Fruit fly (Drosophila melanogaster) whole organism, embryonic: ENCODE measurements around the gene Hph.

Source experiments
- ATbp ChIP-seq: fragments of 200-800 bp; sonication (Bioruptor generic); optimal IDR thresholded peaks from 2 replicates; lab custom pipeline; 2017; ENCODE audit warnings: missing biosample characterization, mild to moderate bottlenecking, missing genetic modification characterization, missing genetic modification reagents
- Aef1 ChIP-seq: fragments of 200-800 bp; sonication (Bioruptor generic); IDR thresholded peaks from 3 replicates; pipeline ENCODE4 v1.3.6; 2022; ENCODE audit warnings: missing biosample characterization, missing genetic modification characterization
- Atf-2 ChIP-seq: fragments of 200-800 bp; sonication (Bioruptor generic); optimal IDR thresholded peaks from 2 replicates; lab custom pipeline; 2016; ENCODE audit warnings: missing biosample characterization, missing genetic modification characterization
- CG11723 ChIP-seq: fragments of 200-800 bp; sonication (Bioruptor generic); optimal IDR thresholded peaks from 2 replicates; lab custom pipeline; 2017; ENCODE audit warnings: missing biosample characterization, mild to moderate bottlenecking, missing genetic modification characterization
- CG13123 ChIP-seq: fragments of 200-800 bp; sonication (Bioruptor generic); optimal IDR thresholded peaks from 2 replicates; lab custom pipeline; 2016; ENCODE audit warnings: missing biosample characterization, missing genetic modification characterization
- CG13296 ChIP-seq: fragments of 200-800 bp; sonication (Bioruptor generic); optimal IDR thresholded peaks from 3 replicates; lab custom pipeline; 2018; ENCODE audit warnings: missing biosample characterization, mild to moderate bottlenecking, missing genetic modification characterization
- CG13424 ChIP-seq: fragments of 200-800 bp; sonication (Bioruptor generic); optimal IDR thresholded peaks from 2 replicates; lab custom pipeline; 2019; ENCODE audit warnings: missing biosample characterization, mild to moderate bottlenecking, missing genetic modification characterization, moderate library complexity
- CG14860 ChIP-seq: fragments of 200-800 bp; sonication (Bioruptor generic); IDR thresholded peaks from 3 replicates; pipeline ENCODE4 v1.3.6; 2022; ENCODE audit warnings: missing biosample characterization, missing genetic modification characterization; ENCODE audit not compliant: partially characterized antibody
- CG14965 ChIP-seq: fragments of 200-800 bp; sonication (Bioruptor generic); optimal IDR thresholded peaks from 2 replicates; lab custom pipeline; 2016; ENCODE audit warnings: missing biosample characterization, missing genetic modification characterization, borderline replicate concordance
- CG15269 ChIP-seq: fragments of 200-800 bp; sonication (Bioruptor generic); optimal IDR thresholded peaks from 2 replicates; lab custom pipeline; 2018; ENCODE audit warnings: missing biosample characterization, mild to moderate bottlenecking, missing genetic modification characterization, moderate library complexity
- CG16863 ChIP-seq: fragments of 200-800 bp; sonication (Bioruptor generic); optimal IDR thresholded peaks from 3 replicates; lab custom pipeline; 2016; ENCODE audit warnings: missing biosample characterization, missing genetic modification characterization
- CG17568 ChIP-seq: fragments of 200-800 bp; sonication (Bioruptor generic); optimal IDR thresholded peaks from 2 replicates; lab custom pipeline; 2018; ENCODE audit warnings: missing biosample characterization, mild to moderate bottlenecking, missing genetic modification characterization, moderate library complexity
- CG2678 ChIP-seq: fragments of 200-800 bp; sonication (Bioruptor generic); optimal IDR thresholded peaks from 3 replicates; lab custom pipeline; 2019; ENCODE audit warnings: missing biosample characterization, mild to moderate bottlenecking, missing genetic modification characterization, moderate library complexity
- CG32532 ChIP-seq: fragments of 200-800 bp; sonication (Bioruptor generic); IDR thresholded peaks from 2 replicates; pipeline ENCODE4 v1.3.6; 2022; ENCODE audit warnings: missing biosample characterization, missing genetic modification characterization
- CG5180 ChIP-seq: fragments of 200-800 bp; sonication (Bioruptor generic); optimal IDR thresholded peaks from 3 replicates; lab custom pipeline; 2017; ENCODE audit warnings: missing biosample characterization, missing genetic modification characterization, mild to moderate bottlenecking, moderate library complexity, missing genetic modification reagents
- CG5245 ChIP-seq: fragments of 200-800 bp; sonication (Bioruptor generic); optimal IDR thresholded peaks from 3 replicates; lab custom pipeline; 2016; ENCODE audit warnings: missing biosample characterization, missing genetic modification characterization
- CG7372 ChIP-seq: fragments of 200-800 bp; sonication (Bioruptor generic); IDR thresholded peaks from 2 replicates; pipeline ENCODE4 v1.3.6; 2022; ENCODE audit warnings: missing biosample characterization, missing genetic modification characterization
- CG7786 ChIP-seq: fragments of 200-800 bp; sonication (Bioruptor generic); optimal IDR thresholded peaks from 2 replicates; lab custom pipeline; 2016; ENCODE audit warnings: missing biosample characterization, missing genetic modification characterization
- CG8944 ChIP-seq: fragments of 200-800 bp; sonication (Bioruptor generic); optimal IDR thresholded peaks from 3 replicates; lab custom pipeline; 2016; ENCODE audit warnings: missing biosample characterization, missing genetic modification characterization
- CG9797 ChIP-seq: fragments of 200-800 bp; sonication (Bioruptor generic); optimal IDR thresholded peaks from 3 replicates; lab custom pipeline; 2018; ENCODE audit warnings: missing biosample characterization, mild to moderate bottlenecking, missing genetic modification characterization
- Camta ChIP-seq: fragments of 200-800 bp; sonication (Bioruptor generic); optimal IDR thresholded peaks from 2 replicates; lab custom pipeline; 2016; ENCODE audit warnings: missing biosample characterization, missing genetic modification characterization
- D ChIP-seq, 2 experiments: fragments of 200-800 bp in 1 of 2; fragments of >200 bp in 1 of 2; sonication (Bioruptor generic) in 1 of 2; optimal IDR thresholded peaks; 2 replicates in 1 of 2; 3 replicates in 1 of 2; lab custom pipeline; 2017; ENCODE audit warnings: mild to moderate bottlenecking in 1 of 2, missing biosample characterization in 1 of 2, missing genetic modification characterization in 1 of 2, missing genetic modification reagents in 1 of 2
- D19B ChIP-seq: fragments of 200-800 bp; sonication (Bioruptor generic); optimal IDR thresholded peaks from 2 replicates; lab custom pipeline; 2017; ENCODE audit warnings: missing biosample characterization, mild to moderate bottlenecking, missing genetic modification characterization
- Hr3 ChIP-seq: fragments of 200-800 bp; sonication (Bioruptor generic); optimal IDR thresholded peaks from 3 replicates; lab custom pipeline; 2016; ENCODE audit warnings: missing biosample characterization, missing genetic modification characterization
- Lim3 ChIP-seq: fragments of 200-800 bp; sonication (Bioruptor generic); IDR thresholded peaks from 2 replicates; pipeline ENCODE4 v1.3.6; 2022; ENCODE audit warnings: missing biosample characterization, missing genetic modification characterization
- NC2α ChIP-seq: fragments of 200-800 bp; sonication (Bioruptor generic); optimal IDR thresholded peaks from 2 replicates; lab custom pipeline; 2016; ENCODE audit warnings: missing biosample characterization, missing genetic modification characterization
- NfI ChIP-seq: fragments of 200-800 bp; sonication (Bioruptor generic); optimal IDR thresholded peaks from 3 replicates; lab custom pipeline; 2018; ENCODE audit warnings: missing biosample characterization, mild to moderate bottlenecking, missing genetic modification characterization, moderate library complexity
- Oaz ChIP-seq: fragments of 200-800 bp; sonication (Bioruptor generic); IDR thresholded peaks from 2 replicates; pipeline ENCODE4 v1.3.6; 2022; ENCODE audit warnings: missing biosample characterization, missing genetic modification characterization
- Ssrp ChIP-seq: fragments of 200-800 bp; sonication (Bioruptor generic); optimal IDR thresholded peaks from 2 replicates; lab custom pipeline; 2018; ENCODE audit warnings: missing biosample characterization, mild to moderate bottlenecking, missing genetic modification characterization, moderate library complexity
- Xrp1 ChIP-seq: fragments of 200-800 bp; sonication (Bioruptor generic); IDR thresholded peaks from 2 replicates; pipeline ENCODE4 v1.3.6; 2022; ENCODE audit warnings: missing biosample characterization, missing genetic modification characterization
- bigmax ChIP-seq: fragments of 200-800 bp; sonication (Bioruptor generic); optimal IDR thresholded peaks from 2 replicates; lab custom pipeline; 2018; ENCODE audit warnings: missing biosample characterization, mild to moderate bottlenecking, missing genetic modification characterization
- dati ChIP-seq: fragments of 200-800 bp; sonication (Bioruptor generic); IDR thresholded peaks from 2 replicates; pipeline ENCODE4 v1.3.6; 2022; ENCODE audit warnings: missing biosample characterization, missing genetic modification characterization
- fu2 ChIP-seq: fragments of 200-800 bp; sonication (Bioruptor generic); optimal IDR thresholded peaks from 2 replicates; lab custom pipeline; 2016; ENCODE audit warnings: missing biosample characterization, missing genetic modification characterization
- gfzf ChIP-seq: fragments of 200-800 bp; sonication (Bioruptor generic); optimal IDR thresholded peaks from 2 replicates; lab custom pipeline; 2016; ENCODE audit warnings: missing biosample characterization, mild to moderate bottlenecking, missing genetic modification characterization, moderate library complexity
- hb ChIP-seq: fragments of 200-800 bp; sonication (Bioruptor generic); IDR thresholded peaks from 3 replicates; pipeline ENCODE4 v1.3.6; 2022; ENCODE audit warnings: missing biosample characterization, missing genetic modification characterization; ENCODE audit not compliant: partially characterized antibody
- hbn ChIP-seq: fragments of 200-800 bp; sonication (Bioruptor generic); IDR thresholded peaks from 2 replicates; pipeline ENCODE4 v1.3.6; 2022; ENCODE audit warnings: missing biosample characterization, missing genetic modification characterization; ENCODE audit not compliant: partially characterized antibody
- her ChIP-seq: fragments of 200-800 bp; sonication (Bioruptor generic); optimal IDR thresholded peaks from 2 replicates; lab custom pipeline; 2016; ENCODE audit warnings: missing biosample characterization, missing genetic modification characterization
- hkb ChIP-seq, 2 experiments: fragments of 200-800 bp in 1 of 2; fragments of >200 bp in 1 of 2; sonication (Bioruptor generic) in 1 of 2; IDR thresholded peaks in 1 of 2; optimal IDR thresholded peaks in 1 of 2; 2 replicates each; pipeline versions ENCODE4 v1.3.6 to Lab custom; 2017 to 2022; ENCODE audit warnings: missing biosample characterization in 1 of 2, missing genetic modification characterization in 1 of 2
- insv ChIP-seq, 2 experiments: fragments of 200-800 bp; sonication (Bioruptor generic); optimal IDR thresholded peaks; 3 replicates each; lab custom pipeline; 2016 to 2018; ENCODE audit warnings: missing biosample characterization in 2 of 2, missing genetic modification characterization in 2 of 2
- inv ChIP-seq: fragments of 200-800 bp; sonication (Bioruptor generic); IDR thresholded peaks from 2 replicates; pipeline ENCODE4 v1.3.6; 2022; ENCODE audit warnings: missing biosample characterization, missing genetic modification characterization; ENCODE audit not compliant: partially characterized antibody
- odd ChIP-seq: fragments of 200-800 bp; sonication (Bioruptor generic); optimal IDR thresholded peaks from 2 replicates; lab custom pipeline; 2017; ENCODE audit warnings: missing biosample characterization, mild to moderate bottlenecking, missing genetic modification characterization
- pan ChIP-seq, 4 experiments: fragments of >200 bp in 3 of 4; fragments of 200-800 bp in 1 of 4; sonication (Bioruptor generic) in 1 of 4; optimal IDR thresholded peaks in 3 of 4; IDR thresholded peaks in 1 of 4; 2 replicates each; pipeline versions ENCODE4 v1.3.6 to Lab custom; 2017 to 2022; ENCODE audit warnings: missing biosample characterization in 2 of 4, missing genetic modification characterization in 2 of 4, mixed read lengths in 1 of 4
- sd ChIP-seq: fragments of 200-800 bp; sonication (Bioruptor generic); optimal IDR thresholded peaks from 3 replicates; lab custom pipeline; 2018; ENCODE audit warnings: missing biosample characterization, mild to moderate bottlenecking, missing genetic modification characterization, moderate library complexity
- sens ChIP-seq: fragments of 200-800 bp; sonication (Bioruptor generic); peaks from one replicate; lab custom pipeline; 2016; ENCODE audit warnings: missing biosample characterization, missing genetic modification characterization
- slou ChIP-seq: fragments of 200-800 bp; sonication (Bioruptor generic); optimal IDR thresholded peaks from 3 replicates; lab custom pipeline; 2016; ENCODE audit warnings: missing biosample characterization, missing genetic modification characterization
- vfl ChIP-seq: fragments of 200-800 bp; sonication (Bioruptor generic); optimal IDR thresholded peaks from 2 replicates; lab custom pipeline; 2016; ENCODE audit warnings: missing biosample characterization, missing genetic modification characterization
- vvl ChIP-seq: fragments of 200-800 bp; sonication (Bioruptor generic); IDR thresholded peaks from 2 replicates; pipeline ENCODE4 v1.3.6; 2022; ENCODE audit warnings: missing biosample characterization, missing genetic modification characterization
- wdn ChIP-seq: fragments of 200-800 bp; sonication (Bioruptor generic); IDR thresholded peaks from 2 replicates; pipeline ENCODE4 v1.3.6; 2022; ENCODE audit warnings: missing biosample characterization, missing genetic modification characterization
- zfh1 ChIP-seq: fragments of 200-800 bp; sonication (Bioruptor generic); IDR thresholded peaks from 3 replicates; pipeline ENCODE4 v1.3.6; 2022; ENCODE audit warnings: missing biosample characterization, missing genetic modification characterization

Gene Hph

DNA sequence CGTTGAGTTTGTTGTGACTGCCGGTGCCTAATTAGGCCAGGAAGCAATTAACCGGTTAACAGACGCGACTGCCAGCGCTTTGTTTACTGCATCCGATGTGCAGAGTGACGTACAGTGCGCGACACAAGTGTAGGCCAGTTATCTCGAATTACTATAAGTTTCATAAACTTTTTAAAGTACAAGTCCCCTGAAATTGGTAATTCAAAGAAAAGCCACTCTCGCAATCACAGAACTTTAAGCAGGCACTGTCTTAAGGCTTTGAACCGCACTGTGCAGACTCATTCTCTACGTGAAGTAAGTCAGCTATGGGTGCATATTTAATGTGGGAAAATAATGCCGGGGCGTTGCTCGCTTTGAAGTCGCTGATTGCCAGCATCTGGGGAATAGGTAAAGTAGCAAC is 47.4 kb upstream of the Hph start (continued):
- TF ChIP-seq bigmax (GFP tag; lab: Kevin White, UChicago): no peak
- TF ChIP-seq Aef1 (GFP tag; lab: Robert Waterston, UW): 0 out of 3 replicates have a peak, but pooled peaks have one; percentile 34
- TF ChIP-seq CG7786 (GFP tag; lab: Kevin White, UChicago): no peak
- no peak for TF ChIP-seq Atf-2 (GFP tag; lab: Kevin White, UChicago)
- no peak for TF ChIP-seq insv (GFP tag; optimal IDR thresholded peaks at IDR 0.05; lab: Kevin White, UChicago)
- TF ChIP-seq hb (GFP tag; lab: Robert Waterston, UW): no peak
- TF ChIP-seq Camta (GFP tag; lab: Kevin White, UChicago): peak; percentile 6
- TF ChIP-seq slou (GFP tag; lab: Kevin White, UChicago): no peak
- no peak for TF ChIP-seq CG13296 (GFP tag; lab: Kevin White, UChicago)
- no peak for TF ChIP-seq D19B (GFP tag; lab: Kevin White, UChicago)
- TF ChIP-seq CG13424 (tag; lab: Kevin White, UChicago): peak; percentile 4
- peak; percentile 87 for TF ChIP-seq sens
- TF ChIP-seq CG14860 (GFP tag; lab: Robert Waterston, UW): no peak
- TF ChIP-seq her: no peak
- no peak for TF ChIP-seq CG5180 (GFP tag; lab: Kevin White, UChicago)
- TF ChIP-seq CG11723: no peak
- TF ChIP-seq CG14965 (GFP tag; lab: Kevin White, UChicago): no peak
- TF ChIP-seq CG17568 (GFP tag; lab: Kevin White, UChicago): no peak
- TF ChIP-seq pan (optimal IDR thresholded peaks at IDR 0.05; lab: Kevin White, UChicago): no peak
- peak in 1 of 2 experiments; percentile 39 for TF ChIP-seq pan (GFP tag; optimal IDR thresholded peaks at IDR 0.05 in 1 of 2, IDR thresholded peaks at IDR 0.05 in 1 of 2)
- TF ChIP-seq Xrp1 (GFP tag; lab: Robert Waterston, UW): peak; percentile 52; the same call in 1 of the 2 replicates
- peak; percentile 47 for TF ChIP-seq CG2678 (tag; lab: Kevin White, UChicago)
- no peak for TF ChIP-seq sd (tag; lab: Kevin White, UChicago)
- TF ChIP-seq hbn (GFP tag; lab: Robert Waterston, UW): no peak
- TF ChIP-seq NC2α (GFP tag; lab: Kevin White, UChicago): no peak
- TF ChIP-seq CG16863: no peak
- TF ChIP-seq fu2 (GFP tag; lab: Kevin White, UChicago): no peak
- no peak for TF ChIP-seq inv (GFP tag; lab: Robert Waterston, UW)
- TF ChIP-seq NfI (GFP tag; lab: Kevin White, UChicago): peak; percentile 29
- peak; percentile 72 for TF ChIP-seq vvl (GFP tag; lab: Robert Waterston, UW)
- peak; percentile 20 for TF ChIP-seq CG5245 (GFP tag; lab: Kevin White, UChicago)
- no peak for TF ChIP-seq odd (GFP tag; lab: Kevin White, UChicago)
- no peak for TF ChIP-seq Hr3 (GFP tag; lab: Kevin White, UChicago)
- TF ChIP-seq ATbp (GFP tag; lab: Kevin White, UChicago): peak; percentile 65
- TF ChIP-seq wdn (GFP tag; lab: Robert Waterston, UW): no peak
- TF ChIP-seq CG32532 (GFP tag; lab: Robert Waterston, UW): no peak
- TF ChIP-seq Oaz (GFP tag; lab: Robert Waterston, UW): 0 out of 2 replicates have a peak, but pooled peaks have one; percentile 17
- no peak for TF ChIP-seq CG8944 (GFP tag; lab: Kevin White, UChicago)
- TF ChIP-seq zfh1 (GFP tag; lab: Robert Waterston, UW): peak; percentile 58; the same call in 1 of the 3 replicates
- peak; percentile 55 for TF ChIP-seq Ssrp (tag; lab: Kevin White, UChicago)
- TF ChIP-seq D (optimal IDR thresholded peaks at IDR 0.05; lab: Kevin White, UChicago): no peak
- peak; percentile 43 for TF ChIP-seq D (GFP tag; optimal IDR thresholded peaks at IDR 0.05; lab: Kevin White, UChicago)
- no peak for TF ChIP-seq Lim3 (GFP tag; lab: Robert Waterston, UW)
- no peak for TF ChIP-seq CG9797 (GFP tag; lab: Kevin White, UChicago)
- no peak for TF ChIP-seq hkb (optimal IDR thresholded peaks at IDR 0.05; lab: Kevin White, UChicago)
- TF ChIP-seq hkb (GFP tag; IDR thresholded peaks at IDR 0.05; lab: Robert Waterston, UW): peak; percentile 55
- TF ChIP-seq CG13123 (GFP tag; lab: Kevin White, UChicago): no peak
- TF ChIP-seq vfl (GFP tag; lab: Kevin White, UChicago): no peak
- TF ChIP-seq gfzf (GFP tag; lab: Kevin White, UChicago): no peak
- TF ChIP-seq dati (GFP tag; lab: Robert Waterston, UW): no peak
- TF ChIP-seq CG7372 (GFP tag; lab: Robert Waterston, UW): 0 out of 2 replicates have a peak, but pooled peaks have one; percentile 9
- TF ChIP-seq CG15269 (tag; lab: Kevin White, UChicago): peak; percentile 35
